Fruit fly (Drosophila melanogaster): ENCODE measurements around the gene CG9737.

- no peak for TF ChIP-seq CG8478 (optimal IDR thresholded peaks at IDR 0.05)
- TF ChIP-seq CTCF (optimal IDR thresholded peaks at IDR 0.05), result no peak
Measured at dm6 chr3R:30197796-30198195, 45.3 kb downstream of the CG9737 start.
